Worm (Caenorhabditis elegans): ENCODE measurements around the gene K01A2.6.

The K01A2.6 gene

ce11 chrII:300977-301772 lies 1.4 kb downstream of the K01A2.6 start, which contains the start of gene K01A2.5 (continued):
- TF ChIP-seq ceh-90 (tag; optimal IDR thresholded peaks at IDR 0.05), result no peak
- no peak for TF ChIP-seq nhr-71 (tag; optimal IDR thresholded peaks at IDR 0.05)
- no peak for TF ChIP-seq unc-98 (GFP tag; IDR thresholded peaks at IDR 0.05)
- no peak for TF ChIP-seq fos-1 (tag; optimal IDR thresholded peaks at IDR 0.05)
- no peak for TF ChIP-seq alr-1 (tag; optimal IDR thresholded peaks at IDR 0.05; ENCODE audit: borderline replicate concordance)
- TF ChIP-seq rnt-1 (tag; optimal IDR thresholded peaks at IDR 0.05), result peak; percentile 7
- no peak for TF ChIP-seq hlh-4 (tag; optimal IDR thresholded peaks at IDR 0.05)
- TF ChIP-seq ztf-4 (tag; optimal IDR thresholded peaks at IDR 0.05), result no peak
- TF ChIP-seq lin-35 (GFP tag; optimal IDR thresholded peaks at IDR 0.05), result peak in 1 of 2 experiments; percentile 8
- TF ChIP-seq ceh-82 (tag; optimal IDR thresholded peaks at IDR 0.05), result peak in 1 of 3 experiments; percentile 1
- peak; percentile 6 for TF ChIP-seq lir-3 (tag; optimal IDR thresholded peaks at IDR 0.05; ENCODE audit: poor library complexity)
- TF ChIP-seq ces-1 (GFP tag; optimal IDR thresholded peaks at IDR 0.05), result no peak

ce11 chrII:303927-304711 lies 4.3 kb downstream of the K01A2.6 start:
- TF ChIP-seq hpl-2 (GFP tag; optimal IDR thresholded peaks at IDR 0.05), result no peak
- TF ChIP-seq irx-1 (tag; optimal IDR thresholded peaks at IDR 0.05), result no peak
- no peak for TF ChIP-seq snu-23 (GFP tag; optimal IDR thresholded peaks at IDR 0.05)
- TF ChIP-seq ets-5 (GFP tag; IDR thresholded peaks at IDR 0.05), result no peak
- no peak for TF ChIP-seq hlh-4 (tag; optimal IDR thresholded peaks at IDR 0.05)
- no peak for TF ChIP-seq aly-2 (tag; optimal IDR thresholded peaks at IDR 0.05)
- TF ChIP-seq nhr-71 (tag; optimal IDR thresholded peaks at IDR 0.05), result no peak
- TF ChIP-seq lin-14 (GFP tag; optimal IDR thresholded peaks at IDR 0.05), result no peak
- no peak for TF ChIP-seq dsc-1 (tag; optimal IDR thresholded peaks at IDR 0.05)
- no peak for TF ChIP-seq alr-1 (tag; optimal IDR thresholded peaks at IDR 0.05; ENCODE audit: borderline replicate concordance)
- no peak for TF ChIP-seq elt-3 (tag; optimal IDR thresholded peaks at IDR 0.05)
- TF ChIP-seq nhr-11 (tag; optimal IDR thresholded peaks at IDR 0.05), result no peak
- no peak for TF ChIP-seq C16A3.4 (tag; optimal IDR thresholded peaks at IDR 0.05)
- no peak for TF ChIP-seq nhr-28 (tag; optimal IDR thresholded peaks at IDR 0.05)
- no peak for TF ChIP-seq tlp-1 (tag; optimal IDR thresholded peaks at IDR 0.05)
- TF ChIP-seq tbx-2 (tag; optimal IDR thresholded peaks at IDR 0.05), result no peak
- TF ChIP-seq lin-13 (GFP tag; optimal IDR thresholded peaks at IDR 0.05), result no peak
- no peak for TF ChIP-seq aha-1 (tag; optimal IDR thresholded peaks at IDR 0.05)
- TF ChIP-seq C04F5.9 (tag; optimal IDR thresholded peaks at IDR 0.05), result no peak

ce11 chrII:305645-306044 lies 5.9 kb downstream of the K01A2.6 start, which contains the start of gene col-69:
TSS of gene col-69 (minus strand) at chrII:305745.
- TF ChIP-seq snpc-4 (tag; optimal IDR thresholded peaks at IDR 0.05), result no peak
- TF ChIP-seq nhr-90 (tag; optimal IDR thresholded peaks at IDR 0.05; ENCODE audit: poor library complexity), result no peak
- no peak for TF ChIP-seq F16B12.6 (tag; optimal IDR thresholded peaks at IDR 0.05)
- TF ChIP-seq efl-1 (optimal IDR thresholded peaks at IDR 0.05), result no peak
- TF ChIP-seq efl-1 (GFP tag; optimal IDR thresholded peaks at IDR 0.05 in 1 of 2), result peak in 1 of 2 experiments; percentile 17
- no peak for TF ChIP-seq ama-1 (optimal IDR thresholded peaks at IDR 0.05)

- TF ChIP-seq dsc-1 (tag; optimal IDR thresholded peaks at IDR 0.05) (no peak), ceh-82 (tag; optimal IDR thresholded peaks at IDR 0.05) (no peak), tbx-2 (tag; optimal IDR thresholded peaks at IDR 0.05) (no peak), fkh-10 (GFP tag; optimal IDR thresholded peaks at IDR 0.05) (no peak), C16A3.4 (tag; optimal IDR thresholded peaks at IDR 0.05) (no peak), lir-3 (tag; optimal IDR thresholded peaks at IDR 0.05; ENCODE audit: poor library complexity) (no peak), mab-9 (GFP tag; IDR thresholded peaks at IDR 0.05) (no peak), efl-1 (optimal IDR thresholded peaks at IDR 0.05) (no peak), efl-1 (GFP tag; optimal IDR thresholded peaks at IDR 0.05 in 1 of 2) (no peak), dpl-1 (GFP tag; optimal IDR thresholded peaks at IDR 0.05) (no peak), efl-3 (GFP tag; optimal IDR thresholded peaks at IDR 0.05) (no peak), unc-130 (tag; optimal IDR thresholded peaks at IDR 0.05) (no peak), elt-3 (tag; optimal IDR thresholded peaks at IDR 0.05) (no peak), ztf-11 (tag; optimal IDR thresholded peaks at IDR 0.05) (no peak), ces-1 (GFP tag; optimal IDR thresholded peaks at IDR 0.05) (no peak)
Measured at ce11 chrII:307154-307553, 7.4 kb downstream of the K01A2.6 start, which contains the start of gene K01A2.4. TSS of gene K01A2.4 (plus strand) at chrII:307454.
